Fruit fly (Drosophila melanogaster) whole organism, embryonic: ENCODE results near the gene Bap111.
A peak's percentile ranks its signal among the peaks of the same experiment; 100 is the strongest.

ENCODE experiments used
- Antp ChIP-seq: fragments of 200-800 bp; sonication (Bioruptor generic); optimal IDR thresholded peaks from 3 replicates; lab custom pipeline; 2016; ENCODE audit warnings: missing biosample characterization, missing genetic modification characterization
- B-H1 ChIP-seq: fragments of 200-800 bp; sonication (Bioruptor generic); IDR thresholded peaks from 3 replicates; pipeline ENCODE4 v1.3.6; 2022; ENCODE audit warnings: missing biosample characterization, missing genetic modification characterization
- Bgb ChIP-seq: fragments of 200-800 bp; sonication (Bioruptor generic); IDR thresholded peaks from 2 replicates; pipeline ENCODE4 v1.3.6; 2022; ENCODE audit warnings: missing biosample characterization, missing genetic modification characterization; ENCODE audit not compliant: partially characterized antibody
- Bteb2 ChIP-seq: fragments of 200-800 bp; sonication (Bioruptor generic); optimal IDR thresholded peaks from 2 replicates; lab custom pipeline; 2016; ENCODE audit warnings: missing biosample characterization, missing genetic modification characterization
- CG10431 ChIP-seq: fragments of 200-800 bp; sonication (Bioruptor generic); optimal IDR thresholded peaks from 3 replicates; lab custom pipeline; 2018; ENCODE audit warnings: missing biosample characterization, mild to moderate bottlenecking, missing genetic modification characterization
- CG10979 ChIP-seq: fragments of 200-800 bp; sonication (Bioruptor generic); optimal IDR thresholded peaks from 2 replicates; lab custom pipeline; 2018; ENCODE audit warnings: missing biosample characterization, mild to moderate bottlenecking, missing genetic modification characterization, moderate library complexity
- CG12744 ChIP-seq: fragments of 200-800 bp; sonication (Bioruptor generic); optimal IDR thresholded peaks from 2 replicates; lab custom pipeline; 2016; ENCODE audit warnings: missing biosample characterization, missing genetic modification characterization
- CG13624 ChIP-seq: fragments of 200-800 bp; sonication (Bioruptor generic); optimal IDR thresholded peaks from 2 replicates; lab custom pipeline; 2016; ENCODE audit warnings: missing biosample characterization, missing genetic modification characterization
- CG16863 ChIP-seq: fragments of 200-800 bp; sonication (Bioruptor generic); optimal IDR thresholded peaks from 3 replicates; lab custom pipeline; 2016; ENCODE audit warnings: missing biosample characterization, missing genetic modification characterization
- CG17802 ChIP-seq: fragments of 200-800 bp; sonication (Bioruptor generic); optimal IDR thresholded peaks from 2 replicates; lab custom pipeline; 2018; ENCODE audit warnings: missing biosample characterization, mild to moderate bottlenecking, missing genetic modification characterization, moderate library complexity
- CG18476 ChIP-seq: fragments of 200-800 bp; sonication (Bioruptor generic); optimal IDR thresholded peaks from 2 replicates; lab custom pipeline; 2016; ENCODE audit warnings: missing biosample characterization, mild to moderate bottlenecking, missing genetic modification characterization
- CG18619 ChIP-seq: fragments of 200-800 bp; sonication (Bioruptor generic); optimal IDR thresholded peaks from 3 replicates; lab custom pipeline; 2017; ENCODE audit warnings: missing biosample characterization, mild to moderate bottlenecking, missing genetic modification characterization
- CG2120 ChIP-seq: fragments of 200-800 bp; sonication (Bioruptor generic); optimal IDR thresholded peaks from 3 replicates; lab custom pipeline; 2016; ENCODE audit warnings: missing biosample characterization, missing genetic modification characterization
- CG34376 ChIP-seq: fragments of 200-800 bp; sonication (Bioruptor generic); optimal IDR thresholded peaks from 2 replicates; lab custom pipeline; 2018; ENCODE audit warnings: missing biosample characterization, mild to moderate bottlenecking, missing genetic modification characterization
- CG3995 ChIP-seq: fragments of 200-800 bp; sonication (Bioruptor generic); optimal IDR thresholded peaks from 3 replicates; lab custom pipeline; 2016; ENCODE audit warnings: missing biosample characterization, missing genetic modification characterization
- CG4360 ChIP-seq: fragments of 200-800 bp; sonication (Bioruptor generic); IDR thresholded peaks from 2 replicates; pipeline ENCODE4 v1.3.6; 2022; ENCODE audit warnings: missing biosample characterization, missing genetic modification characterization
- CG6683 ChIP-seq: fragments of 200-800 bp; sonication (Bioruptor generic); optimal IDR thresholded peaks from 2 replicates; lab custom pipeline; 2017; ENCODE audit warnings: missing biosample characterization, mild to moderate bottlenecking, missing genetic modification characterization, missing genetic modification reagents
- CG8359 ChIP-seq: fragments of 200-800 bp; sonication (Bioruptor generic); optimal IDR thresholded peaks from 2 replicates; lab custom pipeline; 2017; ENCODE audit warnings: missing biosample characterization, mild to moderate bottlenecking, missing genetic modification characterization, borderline replicate concordance
- Dek ChIP-seq: fragments of 200-800 bp; sonication (Bioruptor generic); optimal IDR thresholded peaks from 3 replicates; lab custom pipeline; 2019; ENCODE audit warnings: missing biosample characterization, mild to moderate bottlenecking, missing genetic modification characterization, moderate library complexity
- Opbp ChIP-seq: fragments of 200-800 bp; sonication (Bioruptor generic); IDR thresholded peaks from 3 replicates; pipeline ENCODE4 v1.3.6; 2022; ENCODE audit warnings: missing biosample characterization, missing genetic modification characterization; ENCODE audit not compliant: partially characterized antibody
- Ravus ChIP-seq: fragments of 200-800 bp; sonication (Bioruptor generic); IDR thresholded peaks from 2 replicates; pipeline ENCODE4 v1.3.6; 2022; ENCODE audit warnings: missing biosample characterization, missing genetic modification characterization
- Trl ChIP-seq, 3 experiments: fragments of >200 bp in 2 of 3; fragments of 200-800 bp in 1 of 3; sonication (Bioruptor generic) in 1 of 3; optimal IDR thresholded peaks; 2 replicates in 1 of 3; 3 replicates in 2 of 3; lab custom pipeline; 2016 to 2017; ENCODE audit warnings: missing biosample characterization in 1 of 3, missing genetic modification characterization in 1 of 3
- az2 ChIP-seq: fragments of 200-800 bp; sonication (Bioruptor generic); optimal IDR thresholded peaks from 3 replicates; lab custom pipeline; 2016; ENCODE audit warnings: missing biosample characterization, missing genetic modification characterization
- cad ChIP-seq: fragments of >200 bp; optimal IDR thresholded peaks from 2 replicates; lab custom pipeline; 2017; ENCODE audit warnings: missing biosample characterization, missing genetic modification characterization
- cato ChIP-seq: fragments of 200-800 bp; sonication (Bioruptor generic); optimal IDR thresholded peaks from 2 replicates; lab custom pipeline; 2016; ENCODE audit warnings: missing biosample characterization, missing genetic modification characterization, borderline replicate concordance
- cg ChIP-seq: fragments of 200-800 bp; sonication (Bioruptor generic); optimal IDR thresholded peaks from 3 replicates; lab custom pipeline; 2019; ENCODE audit warnings: missing biosample characterization, mild to moderate bottlenecking, missing genetic modification characterization, moderate library complexity
- chn ChIP-seq: fragments of 200-800 bp; sonication (Bioruptor generic); optimal IDR thresholded peaks from 2 replicates; lab custom pipeline; 2016; ENCODE audit warnings: missing biosample characterization, missing genetic modification characterization
- corto ChIP-seq: fragments of 200-800 bp; sonication (Bioruptor generic); optimal IDR thresholded peaks from 2 replicates; lab custom pipeline; 2016; ENCODE audit warnings: missing biosample characterization, mild to moderate bottlenecking, missing genetic modification characterization, moderate library complexity
- croc ChIP-seq: fragments of 200-800 bp; sonication (Bioruptor generic); conservative IDR thresholded peaks from 3 replicates; pipeline ENCODE4 v1.3.6; 2022; ENCODE audit warnings: missing biosample characterization, missing genetic modification characterization
- crp ChIP-seq, 2 experiments: fragments of 200-800 bp; sonication (Bioruptor generic); optimal IDR thresholded peaks; 2 replicates in 1 of 2; 3 replicates in 1 of 2; lab custom pipeline; 2017; ENCODE audit warnings: missing biosample characterization in 2 of 2, missing genetic modification characterization in 2 of 2, mild to moderate bottlenecking in 1 of 2, moderate library complexity in 1 of 2
- dm ChIP-seq: fragments of 200-800 bp; sonication (Bioruptor generic); optimal IDR thresholded peaks from 3 replicates; lab custom pipeline; 2016; ENCODE audit warnings: missing biosample characterization, missing genetic modification characterization
- gce ChIP-seq: fragments of 200-800 bp; sonication (Bioruptor generic); IDR thresholded peaks from 3 replicates; pipeline ENCODE4 v1.3.6; 2022; ENCODE audit warnings: missing biosample characterization, missing genetic modification characterization
- grn ChIP-seq: fragments of 200-800 bp; sonication (Bioruptor generic); optimal IDR thresholded peaks from 3 replicates; lab custom pipeline; 2017; ENCODE audit warnings: missing biosample characterization, missing genetic modification characterization
- lab ChIP-seq: fragments of 200-800 bp; sonication (Bioruptor generic); optimal IDR thresholded peaks from 3 replicates; lab custom pipeline; 2017; ENCODE audit warnings: missing biosample characterization, missing genetic modification characterization, mild to moderate bottlenecking, moderate library complexity, missing genetic modification reagents
- lola ChIP-seq, 3 experiments: fragments of >200 bp in 2 of 3; fragments of 200-800 bp in 1 of 3; sonication (Bioruptor generic) in 1 of 3; optimal IDR thresholded peaks; 2 replicates each; lab custom pipeline; 2017 to 2019; ENCODE audit warnings: missing biosample characterization in 3 of 3, missing genetic modification characterization in 3 of 3, mild to moderate bottlenecking in 1 of 3, moderate library complexity in 1 of 3
- lov ChIP-seq, 2 experiments: fragments of 200-800 bp in 1 of 2; fragments of >200 bp in 1 of 2; sonication (Bioruptor generic) in 1 of 2; IDR thresholded peaks in 1 of 2; optimal IDR thresholded peaks in 1 of 2; 2 replicates in 1 of 2; 3 replicates in 1 of 2; pipeline versions ENCODE4 v1.3.6 to Lab custom; 2017 to 2022; ENCODE audit warnings: missing biosample characterization in 1 of 2, missing genetic modification characterization in 1 of 2
- mirr ChIP-seq: fragments of 200-800 bp; sonication (Bioruptor generic); optimal IDR thresholded peaks from 3 replicates; lab custom pipeline; 2018; ENCODE audit warnings: missing biosample characterization, mild to moderate bottlenecking, missing genetic modification characterization
- pb ChIP-seq: fragments of 200-800 bp; sonication (Bioruptor generic); optimal IDR thresholded peaks from 3 replicates; lab custom pipeline; 2016; ENCODE audit warnings: missing biosample characterization, missing genetic modification characterization
- pfk ChIP-seq: fragments of 200-800 bp; sonication (Bioruptor generic); optimal IDR thresholded peaks from 2 replicates; lab custom pipeline; 2018; ENCODE audit warnings: missing biosample characterization, mild to moderate bottlenecking, missing genetic modification characterization, moderate library complexity
- row ChIP-seq: fragments of 200-800 bp; sonication (Bioruptor generic); IDR thresholded peaks from 3 replicates; pipeline ENCODE4 v1.3.6; 2022; ENCODE audit warnings: missing biosample characterization, missing genetic modification characterization
- run ChIP-seq: fragments of 200-800 bp; sonication (Bioruptor generic); optimal IDR thresholded peaks from 3 replicates; lab custom pipeline; 2018; ENCODE audit warnings: missing biosample characterization, mild to moderate bottlenecking, missing genetic modification characterization
- sug ChIP-seq: fragments of 200-800 bp; optimal IDR thresholded peaks from 2 replicates; lab custom pipeline; 2019; ENCODE audit warnings: missing biosample characterization, mild to moderate bottlenecking, missing genetic modification characterization, moderate library complexity
- tx ChIP-seq: fragments of 200-800 bp; sonication (Bioruptor generic); optimal IDR thresholded peaks from 2 replicates; lab custom pipeline; 2016; ENCODE audit warnings: missing biosample characterization, missing genetic modification characterization
- unc-4 ChIP-seq: fragments of 200-800 bp; sonication (Bioruptor generic); IDR thresholded peaks from 2 replicates; pipeline ENCODE4 v1.3.6; 2022; ENCODE audit warnings: missing biosample characterization, missing genetic modification characterization; ENCODE audit not compliant: partially characterized antibody
- vnd ChIP-seq: fragments of 200-800 bp; sonication (Bioruptor generic); IDR thresholded peaks from 3 replicates; pipeline ENCODE4 v1.3.6; 2022; ENCODE audit warnings: missing biosample characterization, missing genetic modification characterization; ENCODE audit not compliant: partially characterized antibody
- wdn ChIP-seq: fragments of 200-800 bp; sonication (Bioruptor generic); IDR thresholded peaks from 2 replicates; pipeline ENCODE4 v1.3.6; 2022; ENCODE audit warnings: missing biosample characterization, missing genetic modification characterization
- zen2 ChIP-seq: fragments of 200-800 bp; sonication (Bioruptor generic); IDR thresholded peaks from 3 replicates; pipeline ENCODE4 v1.3.6; 2022; ENCODE audit warnings: missing biosample characterization, missing genetic modification characterization; ENCODE audit not compliant: partially characterized antibody

Gene Bap111

DNA sequence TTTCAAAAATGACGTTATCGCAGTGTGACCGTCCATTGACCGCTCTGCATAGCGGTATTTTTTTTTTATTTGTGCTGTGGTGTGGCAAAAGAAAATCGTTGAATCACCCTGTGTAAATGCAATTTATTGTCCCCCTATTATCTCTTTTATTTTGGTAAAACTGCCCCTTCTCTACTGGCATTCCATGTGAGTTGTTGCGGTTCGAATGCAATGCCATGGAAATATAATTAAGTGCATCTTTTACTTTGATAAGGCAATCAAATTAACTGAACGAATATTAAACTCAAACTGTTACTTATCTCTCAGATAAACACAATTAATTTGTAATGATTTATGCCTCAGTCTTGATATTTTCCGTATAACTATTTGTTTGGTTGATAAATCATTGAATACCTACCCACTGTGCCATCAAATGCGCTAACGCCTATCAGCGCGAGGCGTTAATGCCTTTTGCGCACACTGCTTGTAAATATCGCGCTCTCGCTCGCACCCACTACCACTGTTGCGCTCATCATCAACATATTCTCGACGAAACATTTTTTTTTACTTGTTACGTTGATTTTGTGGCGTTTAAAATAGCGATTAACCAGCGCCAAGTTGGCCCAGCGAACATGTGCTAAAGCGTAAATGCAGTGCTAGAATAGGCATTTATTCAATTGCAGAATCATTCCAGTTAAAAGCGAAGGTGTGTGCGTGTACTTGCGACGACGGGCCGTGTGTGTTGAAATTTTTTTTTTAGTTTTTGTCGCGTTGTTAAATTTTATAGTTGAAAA, 39.9 kb upstream of the Bap111 start (continued):
- TF ChIP-seq Trl (optimal IDR thresholded peaks at IDR 0.05; lab: Kevin White, UChicago) (no peak), Trl (GFP tag; optimal IDR thresholded peaks at IDR 0.05; lab: Kevin White, UChicago) (peak; percentile 9), CG17802 (tag; lab: Kevin White, UChicago) (peak; percentile 30), crp (GFP tag; optimal IDR thresholded peaks at IDR 0.05; lab: Kevin White, UChicago) (peak in 1 of 2 experiments; percentile 18), wdn (GFP tag; lab: Robert Waterston, UW) (no peak), CG13624 (GFP tag; lab: Kevin White, UChicago) (peak; percentile 64), Dek (tag; lab: Kevin White, UChicago) (peak; percentile 37), Ravus (GFP tag; lab: Robert Waterston, UW) (no peak), CG18619 (GFP tag; lab: Kevin White, UChicago) (peak; percentile 48), pfk (GFP tag; lab: Kevin White, UChicago) (no peak), CG34376 (GFP tag; lab: Kevin White, UChicago) (no peak), sug (tag; lab: Kevin White, UChicago) (no peak), cad (GFP tag; lab: Kevin White, UChicago) (no peak), unc-4 (GFP tag; lab: Robert Waterston, UW) (no peak), cato (GFP tag; lab: Kevin White, UChicago) (peak; percentile 45), Bgb (GFP tag; lab: Robert Waterston, UW) (no peak), CG4360 (GFP tag; lab: Robert Waterston, UW) (no peak), CG16863 (GFP tag; lab: Kevin White, UChicago) (peak; percentile 73), croc (GFP tag; lab: Robert Waterston, UW) (no peak; the same call in 2 of the 3 replicates), az2 (GFP tag; lab: Kevin White, UChicago) (peak; percentile 49), CG10979 (tag; lab: Kevin White, UChicago) (peak; percentile 44), lab (GFP tag; lab: Kevin White, UChicago) (peak; percentile 34), corto (GFP tag; lab: Kevin White, UChicago) (no peak), CG8359 (no peak), chn (GFP tag; lab: Kevin White, UChicago) (peak; percentile 52), pb (GFP tag; lab: Kevin White, UChicago) (peak; percentile 50), run (tag; lab: Kevin White, UChicago) (no peak), tx (peak; percentile 53), lov (optimal IDR thresholded peaks at IDR 0.05; lab: Kevin White, UChicago) (no peak), lov (GFP tag; IDR thresholded peaks at IDR 0.05; lab: Robert Waterston, UW) (no peak), gce (GFP tag; lab: Robert Waterston, UW) (no peak), CG12744 (GFP tag; lab: Kevin White, UChicago) (peak; percentile 22), cg (GFP tag; lab: Kevin White, UChicago) (peak; percentile 74), CG6683 (GFP tag; lab: Kevin White, UChicago) (no peak), B-H1 (peak; percentile 28; the same call in 1 of the 3 replicates), grn (GFP tag; lab: Kevin White, UChicago) (no peak), zen2 (GFP tag; lab: Robert Waterston, UW) (no peak), vnd (no peak), mirr (GFP tag; lab: Kevin White, UChicago) (peak; percentile 3), CG2120 (GFP tag; lab: Kevin White, UChicago) (peak; percentile 65), dm (GFP tag; lab: Kevin White, UChicago) (peak; percentile 25), Opbp (GFP tag; lab: Robert Waterston, UW) (no peak), CG18476 (peak; percentile 55), CG3995 (GFP tag; lab: Kevin White, UChicago) (no peak), lola (GFP tag; optimal IDR thresholded peaks at IDR 0.05; lab: Kevin White, UChicago) (peak in 1 of 3 experiments; percentile 53), row (peak; percentile 80), CG10431 (GFP tag; lab: Kevin White, UChicago) (no peak), Bteb2 (GFP tag; lab: Kevin White, UChicago) (peak; percentile 26), Antp (peak; percentile 47)
